Worm (Caenorhabditis elegans): Measurements from ENCODE around the gene gcy-31.

gcy-31 gene

ce11 chrX:2432459-2432858 is 5.2 kb upstream of the gcy-31 start (continued):
- TF ChIP-seq pag-3 (tag; optimal IDR thresholded peaks at IDR 0.05; ENCODE audit: borderline replicate concordance), result no peak
- no peak for TF ChIP-seq tbx-7 (tag; optimal IDR thresholded peaks at IDR 0.05)
- no peak for TF ChIP-seq Y22D7AL.16 (tag; optimal IDR thresholded peaks at IDR 0.05)
- no peak for TF ChIP-seq pha-2 (tag; optimal IDR thresholded peaks at IDR 0.05)
- TF ChIP-seq C38D4.7 (GFP tag; optimal IDR thresholded peaks at IDR 0.05), result no peak
- TF ChIP-seq C08G9.2 (tag; optimal IDR thresholded peaks at IDR 0.05), result no peak
- no peak for TF ChIP-seq unc-3 (GFP tag; conservative IDR thresholded peaks at IDR 0.05)
- TF ChIP-seq unc-3 (tag; optimal IDR thresholded peaks at IDR 0.05), result no peak
- peak; percentile 15 for TF ChIP-seq unc-55 (GFP tag; optimal IDR thresholded peaks at IDR 0.05)
- TF ChIP-seq rnt-1 (tag; optimal IDR thresholded peaks at IDR 0.05), result peak; percentile 69
- TF ChIP-seq eyg-1 (tag; optimal IDR thresholded peaks at IDR 0.05), result peak; percentile 20
- TF ChIP-seq K09A11.1 (tag; optimal IDR thresholded peaks at IDR 0.05; ENCODE audit: insufficient read depth), result no peak
- peak; percentile 51 for TF ChIP-seq hlh-8 (tag; optimal IDR thresholded peaks at IDR 0.05)
- no peak for TF ChIP-seq hlh-13 (GFP tag; optimal IDR thresholded peaks at IDR 0.05)
- no peak for TF ChIP-seq unc-86 (tag; optimal IDR thresholded peaks at IDR 0.05)
- TF ChIP-seq ref-2 (tag; optimal IDR thresholded peaks at IDR 0.05), result peak; percentile 39
- no peak for TF ChIP-seq ahr-1 (tag; optimal IDR thresholded peaks at IDR 0.05)
- no peak for TF ChIP-seq ceh-30 (tag; optimal IDR thresholded peaks at IDR 0.05)
- TF ChIP-seq tbx-2 (tag; optimal IDR thresholded peaks at IDR 0.05), result peak; percentile 73
- TF ChIP-seq pax-1 (tag; optimal IDR thresholded peaks at IDR 0.05), result no peak
- TF ChIP-seq hlh-30 (tag; optimal IDR thresholded peaks at IDR 0.05; ENCODE audit: insufficient read depth), result peak; percentile 53
- TF ChIP-seq elt-2 (tag; optimal IDR thresholded peaks at IDR 0.05), result peak; percentile 59
- no peak for TF ChIP-seq pat-9 (tag; optimal IDR thresholded peaks at IDR 0.05)
- peak; percentile 81 for TF ChIP-seq ceh-34 (tag; optimal IDR thresholded peaks at IDR 0.05)
- TF ChIP-seq mec-3 (tag; optimal IDR thresholded peaks at IDR 0.05; ENCODE audit: borderline replicate concordance), result no peak
- TF ChIP-seq ceh-9 (tag; optimal IDR thresholded peaks at IDR 0.05), result no peak
- TF ChIP-seq elt-4 (tag; optimal IDR thresholded peaks at IDR 0.05), result no peak
- TF ChIP-seq ceh-19 (GFP tag; optimal IDR thresholded peaks at IDR 0.05), result no peak
- no peak for TF ChIP-seq lin-11 (tag; optimal IDR thresholded peaks at IDR 0.05)
- TF ChIP-seq unc-42 (tag; optimal IDR thresholded peaks at IDR 0.05), result no peak
- peak; percentile 72 for TF ChIP-seq ceh-31 (tag; optimal IDR thresholded peaks at IDR 0.05)
- TF ChIP-seq hlh-15 (tag; optimal IDR thresholded peaks at IDR 0.05), result no peak
- TF ChIP-seq syd-9 (tag; optimal IDR thresholded peaks at IDR 0.05), result peak; percentile 41
- TF ChIP-seq K02D7.2 (tag; optimal IDR thresholded peaks at IDR 0.05), result no peak
- TF ChIP-seq fkh-10 (GFP tag; optimal IDR thresholded peaks at IDR 0.05), result no peak
- TF ChIP-seq ceh-45 (GFP tag; IDR thresholded peaks at IDR 0.05), result no peak
- TF ChIP-seq npax-4 (tag; optimal IDR thresholded peaks at IDR 0.05), result no peak
- peak; percentile 75 for TF ChIP-seq nfya-1 (tag; optimal IDR thresholded peaks at IDR 0.05)

ce11 chrX:2430317-2430716 is 3.0 kb upstream of the gcy-31 start:
- TF ChIP-seq ceh-31 (tag; optimal IDR thresholded peaks at IDR 0.05), result no peak
- no peak for TF ChIP-seq hlh-8 (tag; optimal IDR thresholded peaks at IDR 0.05)
- TF ChIP-seq ceh-45 (GFP tag; IDR thresholded peaks at IDR 0.05), result no peak
- no peak for TF ChIP-seq pha-4 (tag; optimal IDR thresholded peaks at IDR 0.05)
- no peak for TF ChIP-seq K09A11.1 (tag; optimal IDR thresholded peaks at IDR 0.05; ENCODE audit: insufficient read depth)
- TF ChIP-seq ttx-3 (tag; optimal IDR thresholded peaks at IDR 0.05), result no peak
- no peak for TF ChIP-seq Y22D7AL.16 (tag; optimal IDR thresholded peaks at IDR 0.05)
- no peak for TF ChIP-seq che-1 (tag; optimal IDR thresholded peaks at IDR 0.05)
- TF ChIP-seq ceh-48 (tag; optimal IDR thresholded peaks at IDR 0.05), result no peak

Measured in whole organism, late embryonic.